Worm (Caenorhabditis elegans) whole organism, L4 larva: ENCODE results near the gene shl-1.

Source experiments
- D1046.2 ChIP-seq: fragments of 200-800 bp; sonication (Bioruptor generic); IDR thresholded peaks from 2 replicates; pipeline ENCODE4 v1.3.6; 2022; ENCODE audit warnings: missing genetic modification characterization, missing compliant biosample characterization
- R02D3.7 ChIP-seq: fragments of 150-350 bp; sonication (generic microtip); optimal IDR thresholded peaks from 3 replicates; lab custom pipeline; 2014; ENCODE audit warnings: missing biosample characterization, missing genetic modification characterization
- Y105C5A.15 ChIP-seq: fragments of 200-800 bp; sonication (Bioruptor generic); IDR thresholded peaks from 2 replicates; pipeline ENCODE4 v1.3.6; 2022; ENCODE audit warnings: missing genetic modification characterization, missing compliant biosample characterization
- Y5F2A.4 ChIP-seq: fragments of 200-800 bp; sonication (Bioruptor generic); optimal IDR thresholded peaks from 2 replicates; lab custom pipeline; 2018; ENCODE audit warnings: mild to moderate bottlenecking, missing genetic modification characterization, missing compliant biosample characterization
- Y75B8A.6 ChIP-seq: fragments of 200-800 bp; sonication (Bioruptor generic); IDR thresholded peaks from 2 replicates; pipeline ENCODE4 v1.3.6; 2022; ENCODE audit warnings: missing genetic modification reagents, missing genetic modification characterization, missing compliant biosample characterization
- ZK337.2 ChIP-seq: fragments of 200-800 bp; sonication (Bioruptor generic); IDR thresholded peaks from 2 replicates; pipeline ENCODE4 v1.3.6; 2022; ENCODE audit warnings: missing genetic modification reagents, missing genetic modification characterization, missing compliant biosample characterization
- ceh-32 ChIP-seq: sonication (generic microtip); optimal IDR thresholded peaks from 2 replicates; lab custom pipeline; 2016; ENCODE audit warnings: mild to moderate bottlenecking, missing genetic modification characterization, missing compliant biosample characterization; ENCODE audit not compliant: poor library complexity
- ceh-62 ChIP-seq: sonication (generic microtip); optimal IDR thresholded peaks from 2 replicates; lab custom pipeline; 2017; ENCODE audit warnings: missing biosample characterization, missing genetic modification characterization
- ceh-82 ChIP-seq: sonication (generic microtip); optimal IDR thresholded peaks from 2 replicates; lab custom pipeline; 2017; ENCODE audit warnings: missing biosample characterization, missing genetic modification characterization
- ces-1 ChIP-seq: fragments of 150-350 bp; sonication (generic microtip); optimal IDR thresholded peaks from 4 replicates; lab custom pipeline; 2014; ENCODE audit warnings: missing biosample characterization, missing genetic modification reagents, missing genetic modification characterization
- cey-2 ChIP-seq: sonication (generic microtip); optimal IDR thresholded peaks from 3 replicates; lab custom pipeline; 2017; ENCODE audit warnings: missing genetic modification characterization, mild to moderate bottlenecking, missing compliant biosample characterization, antibody characterized with exemption, borderline replicate concordance; ENCODE audit not compliant: insufficient read depth
- ctbp-1 ChIP-seq: fragments of 200-800 bp; sonication (Bioruptor generic); IDR thresholded peaks from 2 replicates; pipeline ENCODE4 v1.3.6; 2022; ENCODE audit warnings: missing genetic modification reagents, missing genetic modification characterization, missing compliant biosample characterization
- dmd-8 ChIP-seq: fragments of 200-800 bp; sonication (Bioruptor generic); IDR thresholded peaks from 2 replicates; pipeline ENCODE4 v1.3.6; 2022; ENCODE audit warnings: missing genetic modification characterization, missing compliant biosample characterization
- dmd-9 ChIP-seq: fragments of 200-800 bp; sonication (Bioruptor generic); IDR thresholded peaks from 2 replicates; pipeline ENCODE4 v1.3.6; 2022; ENCODE audit warnings: missing genetic modification reagents, missing genetic modification characterization, missing compliant biosample characterization
- duxl-1 ChIP-seq: sonication (generic microtip); optimal IDR thresholded peaks from 2 replicates; lab custom pipeline; 2016; ENCODE audit warnings: mild to moderate bottlenecking, missing genetic modification characterization, moderate library complexity, missing compliant biosample characterization; ENCODE audit not compliant: poor library complexity
- fkh-10 ChIP-seq: fragments of 150-350 bp; optimal IDR thresholded peaks from 2 replicates; lab custom pipeline; 2014; ENCODE audit warnings: missing biosample characterization, missing genetic modification reagents, missing genetic modification characterization
- gei-8 ChIP-seq: fragments of 200-800 bp; sonication (Bioruptor generic); optimal IDR thresholded peaks from 2 replicates; lab custom pipeline; 2018; ENCODE audit warnings: mild to moderate bottlenecking, missing genetic modification characterization, missing compliant biosample characterization
- hif-1 ChIP-seq, 2 experiments: sonication (generic microtip); optimal IDR thresholded peaks; 2 replicates each; lab custom pipeline; 2016 to 2017; ENCODE audit warnings: missing compliant biosample characterization in 2 of 2, missing genetic modification characterization in 2 of 2, missing genetic modification reagents in 2 of 2, missing genotype in 2 of 2, mild to moderate bottlenecking in 1 of 2
- hlh-30 ChIP-seq: sonication (generic microtip); optimal IDR thresholded peaks from 2 replicates; lab custom pipeline; 2017; ENCODE audit warnings: antibody characterized with exemption, mild to moderate bottlenecking, missing genetic modification characterization, missing compliant biosample characterization; ENCODE audit not compliant: insufficient read depth
- jun-1 ChIP-seq: fragments of 150-350 bp; optimal IDR thresholded peaks from 2 replicates; lab custom pipeline; 2014; ENCODE audit warnings: missing biosample characterization, missing genetic modification reagents, missing genetic modification characterization
- lin-1 ChIP-seq: fragments of 200-800 bp; sonication (Bioruptor generic); IDR thresholded peaks from 2 replicates; pipeline ENCODE4 v1.3.6; 2022; ENCODE audit warnings: missing genetic modification reagents, missing genetic modification characterization, missing compliant biosample characterization
- lin-15B ChIP-seq: fragments of 150-350 bp; sonication (generic microtip); optimal IDR thresholded peaks from 3 replicates; lab custom pipeline; 2014; ENCODE audit warnings: missing biosample characterization, missing genetic modification characterization
- lin-38 ChIP-seq: fragments of 200-800 bp; sonication (Bioruptor generic); IDR thresholded peaks from 2 replicates; pipeline ENCODE4 v1.3.6; 2022; ENCODE audit warnings: missing genetic modification reagents, missing genetic modification characterization, missing compliant biosample characterization
- lir-3 ChIP-seq: sonication (generic microtip); optimal IDR thresholded peaks from 2 replicates; lab custom pipeline; 2016; ENCODE audit warnings: mild to moderate bottlenecking, missing genetic modification characterization, missing compliant biosample characterization
- madf-9 ChIP-seq: fragments of 200-800 bp; sonication (Bioruptor generic); conservative IDR thresholded peaks from 2 replicates; pipeline ENCODE4 v1.3.6; 2022; ENCODE audit warnings: missing genetic modification reagents, missing genetic modification characterization, missing compliant biosample characterization
- mep-1 ChIP-seq: fragments of 150-350 bp; sonication (generic microtip); optimal IDR thresholded peaks from 3 replicates; lab custom pipeline; 2014; ENCODE audit warnings: missing biosample characterization, missing genetic modification characterization
- mxl-2 ChIP-seq: fragments of 200-800 bp; sonication (Bioruptor generic); conservative IDR thresholded peaks from 2 replicates; pipeline ENCODE4 v1.3.6; 2022; ENCODE audit warnings: missing genetic modification reagents, missing genetic modification characterization, missing compliant biosample characterization
- nhr-10 ChIP-seq: fragments of 150-350 bp; optimal IDR thresholded peaks from 2 replicates; lab custom pipeline; 2014; ENCODE audit warnings: missing biosample characterization, missing genetic modification characterization
- nhr-102 ChIP-seq: sonication (generic microtip); optimal IDR thresholded peaks from 2 replicates; lab custom pipeline; 2016; ENCODE audit warnings: mild to moderate bottlenecking, missing genetic modification characterization, moderate library complexity, missing compliant biosample characterization
- nhr-11 ChIP-seq: fragments of 150-350 bp; optimal IDR thresholded peaks from 2 replicates; lab custom pipeline; 2014; ENCODE audit warnings: missing biosample characterization, missing genetic modification characterization
- nhr-237 ChIP-seq: sonication (generic microtip); optimal IDR thresholded peaks from 2 replicates; lab custom pipeline; 2017; ENCODE audit warnings: missing biosample characterization, missing genetic modification characterization
- nhr-41 ChIP-seq: fragments of 200-800 bp; sonication (Bioruptor generic); IDR thresholded peaks from 2 replicates; pipeline ENCODE4 v1.3.6; 2022; ENCODE audit warnings: missing genetic modification reagents, missing genetic modification characterization, missing compliant biosample characterization
- nhr-48 ChIP-seq: sonication (generic microtip); optimal IDR thresholded peaks from 2 replicates; lab custom pipeline; 2016; ENCODE audit warnings: mild to moderate bottlenecking, missing genetic modification characterization, missing compliant biosample characterization
- nhr-6 ChIP-seq: fragments of 150-350 bp; optimal IDR thresholded peaks from 2 replicates; lab custom pipeline; 2014; ENCODE audit warnings: missing biosample characterization, missing genetic modification characterization
- php-3 ChIP-seq: fragments of 200-800 bp; sonication (Bioruptor generic); IDR thresholded peaks from 2 replicates; pipeline ENCODE4 v1.3.6; 2022; ENCODE audit warnings: missing genetic modification reagents, missing genetic modification characterization, missing compliant biosample characterization
- skn-1 ChIP-seq: fragments of 150-350 bp; optimal IDR thresholded peaks from 2 replicates; lab custom pipeline; 2014; ENCODE audit warnings: missing biosample characterization, missing genetic modification characterization
- snpc-1.2 ChIP-seq: fragments of 200-800 bp; sonication (Bioruptor generic); IDR thresholded peaks from 2 replicates; pipeline ENCODE4 v1.3.6; 2022; ENCODE audit warnings: missing genetic modification reagents, missing genetic modification characterization, missing compliant biosample characterization
- snpc-4 ChIP-seq: fragments of 150-350 bp; optimal IDR thresholded peaks from 2 replicates; lab custom pipeline; 2014; ENCODE audit warnings: missing biosample characterization, missing genetic modification characterization
- spr-1 ChIP-seq: sonication (generic microtip); optimal IDR thresholded peaks from 2 replicates; lab custom pipeline; 2016; ENCODE audit warnings: mild to moderate bottlenecking, missing genetic modification characterization, missing compliant biosample characterization
- unc-130 ChIP-seq: sonication (generic microtip); optimal IDR thresholded peaks from 2 replicates; lab custom pipeline; 2016; ENCODE audit warnings: missing genetic modification reagents, missing genetic modification characterization, missing compliant biosample characterization
- unc-39 ChIP-seq: sonication (generic microtip); optimal IDR thresholded peaks from 2 replicates; lab custom pipeline; 2017; ENCODE audit warnings: missing biosample characterization, missing genetic modification characterization
- unc-62 ChIP-seq, 3 experiments: fragments of 150-350 bp in 1 of 3; sonication (generic microtip); optimal IDR thresholded peaks in 2 of 3; peaks in 1 of 3; 1 replicate in 1 of 3; 2 replicates in 2 of 3; lab custom pipeline; 2014 to 2017; ENCODE audit warnings: missing biosample characterization in 3 of 3, missing genetic modification characterization in 3 of 3, missing genetic modification reagents in 3 of 3, missing genotype in 1 of 3
- zip-11 ChIP-seq: fragments of 200-800 bp; sonication (Bioruptor generic); IDR thresholded peaks from 2 replicates; pipeline ENCODE4 v1.3.6; 2022; ENCODE audit warnings: missing genetic modification characterization, missing compliant biosample characterization
- ztf-7 ChIP-seq: fragments of 150-350 bp; optimal IDR thresholded peaks from 2 replicates; lab custom pipeline; 2014; ENCODE audit warnings: missing biosample characterization, missing genetic modification characterization

The shl-1 gene

ce11 chrIV:6393329-6393728 is 9.5 kb upstream of the shl-1 start (continued):
- TF ChIP-seq R02D3.7 (tag; lab: Kevin White, UChicago) (no peak), unc-62 (GFP tag; optimal IDR thresholded peaks at IDR 0.05 in 1 of 2; lab: Kevin White, UChicago) (peak in 1 of 2 experiments; percentile 96), unc-62 (tag; optimal IDR thresholded peaks at IDR 0.05; lab: Kevin White, UChicago) (no peak), cey-2 (tag; lab: Kevin White, UChicago) (no peak), skn-1 (tag; lab: Kevin White, UChicago) (no peak), dmd-8 (GFP tag; lab: Robert Waterston, UW) (no peak), jun-1 (tag; lab: Kevin White, UChicago) (no peak), spr-1 (no peak), gei-8 (GFP tag; lab: Kevin White, UChicago) (no peak), lin-15B (tag; lab: Kevin White, UChicago) (no peak), nhr-11 (tag; lab: Kevin White, UChicago) (peak; percentile 74), hif-1 (tag; optimal IDR thresholded peaks at IDR 0.05; lab: Kevin White, UChicago) (no peak), lir-3 (no peak), snpc-1.2 (GFP tag; lab: Robert Waterston, UW) (no peak), lin-38 (GFP tag; lab: Robert Waterston, UW) (no peak), ceh-32 (tag; lab: Kevin White, UChicago) (no peak)

ce11 chrIV:6391566-6391965 is 7.7 kb upstream of the shl-1 start:
- no peak for TF ChIP-seq ceh-32 (tag; lab: Kevin White, UChicago)
- peak in 1 of 2 experiments; percentile 15 for TF ChIP-seq unc-62 (GFP tag; optimal IDR thresholded peaks at IDR 0.05 in 1 of 2; lab: Kevin White, UChicago)
- TF ChIP-seq unc-62 (tag; optimal IDR thresholded peaks at IDR 0.05; lab: Kevin White, UChicago) = no peak
- TF ChIP-seq ztf-7 (tag; lab: Kevin White, UChicago) = no peak

- TF ChIP-seq zip-11 (GFP tag; lab: Robert Waterston, UW) = no peak
- TF ChIP-seq Y105C5A.15 (GFP tag; lab: Robert Waterston, UW) = no peak
- no peak for TF ChIP-seq madf-9 (GFP tag; lab: Robert Waterston, UW)
- no peak for TF ChIP-seq nhr-48
- no peak for TF ChIP-seq nhr-6 (tag; lab: Kevin White, UChicago)
- TF ChIP-seq unc-39 (tag; lab: Kevin White, UChicago) = no peak
These were observed 4.7 kb upstream of the shl-1 start for ce11 chrIV:6388550-6388949.

- TF ChIP-seq fkh-10 (GFP tag; lab: Kevin White, UChicago) (peak; percentile 69), ctbp-1 (GFP tag; lab: Robert Waterston, UW) (peak; percentile 13; the same call in 1 of the 2 replicates), ceh-82 (tag; lab: Kevin White, UChicago) (no peak)
- TF ChIP-seq, all 104 proteins: peak for 2
These were observed 1.1 kb upstream of the shl-1 start for ce11 chrIV:6385010-6385409.

- TF ChIP-seq ceh-62 (no peak), hlh-30 (tag; lab: Kevin White, UChicago) (no peak), nhr-102 (tag; lab: Kevin White, UChicago) (peak; percentile 62), mep-1 (tag; lab: Kevin White, UChicago) (no peak), duxl-1 (tag; lab: Kevin White, UChicago) (no peak), php-3 (GFP tag; lab: Robert Waterston, UW) (no peak), dmd-9 (GFP tag; lab: Robert Waterston, UW) (no peak), Y5F2A.4 (GFP tag; lab: Kevin White, UChicago) (no peak), D1046.2 (GFP tag; lab: Robert Waterston, UW) (no peak), nhr-10 (no peak), ces-1 (GFP tag; lab: Kevin White, UChicago) (no peak), ZK337.2 (GFP tag; lab: Robert Waterston, UW) (no peak), nhr-41 (GFP tag; lab: Robert Waterston, UW) (no peak), snpc-4 (tag; lab: Kevin White, UChicago) (no peak), nhr-237 (tag; lab: Kevin White, UChicago) (no peak), mxl-2 (no peak), Y75B8A.6 (GFP tag; lab: Robert Waterston, UW) (no peak), ceh-32 (tag; lab: Kevin White, UChicago) (no peak), unc-130 (no peak), lin-1 (GFP tag; lab: Robert Waterston, UW) (no peak)
These were observed 5.5 kb downstream of the shl-1 start for ce11 chrIV:6378398-6378797.
